Worm (Caenorhabditis elegans) whole organism, L4/young adult: Measurements from ENCODE around the gene C07A12.18.
A peak's percentile ranks its signal among the peaks of the same experiment; 100 is the strongest.

Source experiments
- W03F9.2 ChIP-seq: fragments of 150-350 bp; optimal IDR thresholded peaks from 2 replicates; lab custom pipeline; 2014; ENCODE audit warnings: missing biosample characterization, missing genetic modification characterization
- dao-5 ChIP-seq: sonication (generic microtip); optimal IDR thresholded peaks from 2 replicates; lab custom pipeline; 2016; ENCODE audit warnings: missing genotype, missing genetic modification characterization, moderate library complexity, missing compliant biosample characterization

ce11 chrX:4528905-4529304, 20.8 kb downstream of the C07A12.18 start:
- peak; percentile 1 for TF ChIP-seq W03F9.2 (tag; lab: Kevin White, UChicago)
- no peak for TF ChIP-seq dao-5 (tag; lab: Kevin White, UChicago)
